Fruit fly (Drosophila melanogaster) whole organism, embryonic: ENCODE data around the gene CG16734.
A peak's percentile ranks its signal among the peaks of the same experiment; 100 is the strongest.

Source experiments
- Abd-B ChIP-seq: fragments of 200-800 bp; sonication (Bioruptor generic); optimal IDR thresholded peaks from 2 replicates; lab custom pipeline; 2018; ENCODE audit warnings: missing biosample characterization, mild to moderate bottlenecking, missing genetic modification characterization, moderate library complexity
- Atf3 ChIP-seq: fragments of 200-800 bp; sonication (Bioruptor generic); optimal IDR thresholded peaks from 3 replicates; lab custom pipeline; 2016; ENCODE audit warnings: missing biosample characterization, missing genetic modification characterization
- CG11504 ChIP-seq: fragments of 200-800 bp; sonication (Bioruptor generic); optimal IDR thresholded peaks from 3 replicates; lab custom pipeline; 2019; ENCODE audit warnings: missing biosample characterization, mild to moderate bottlenecking, missing genetic modification characterization, moderate library complexity
- CG11696 ChIP-seq: fragments of 200-800 bp; sonication (Bioruptor generic); IDR thresholded peaks from 2 replicates; pipeline ENCODE4 v1.3.6; 2022; ENCODE audit warnings: missing biosample characterization, missing genetic modification characterization
- CG12219 ChIP-seq: fragments of 200-800 bp; sonication (Bioruptor generic); optimal IDR thresholded peaks from 3 replicates; lab custom pipeline; 2018; ENCODE audit warnings: missing biosample characterization, mild to moderate bottlenecking, missing genetic modification characterization
- CG13424 ChIP-seq: fragments of 200-800 bp; sonication (Bioruptor generic); optimal IDR thresholded peaks from 2 replicates; lab custom pipeline; 2019; ENCODE audit warnings: missing biosample characterization, mild to moderate bottlenecking, missing genetic modification characterization, moderate library complexity
- CG14014 ChIP-seq: fragments of 200-800 bp; sonication (Bioruptor generic); IDR thresholded peaks from 2 replicates; pipeline ENCODE4 v1.3.6; 2022; ENCODE audit warnings: missing biosample characterization, missing genetic modification characterization
- CG14860 ChIP-seq: fragments of 200-800 bp; sonication (Bioruptor generic); IDR thresholded peaks from 3 replicates; pipeline ENCODE4 v1.3.6; 2022; ENCODE audit warnings: missing biosample characterization, missing genetic modification characterization; ENCODE audit not compliant: partially characterized antibody
- CG15269 ChIP-seq: fragments of 200-800 bp; sonication (Bioruptor generic); optimal IDR thresholded peaks from 2 replicates; lab custom pipeline; 2018; ENCODE audit warnings: missing biosample characterization, mild to moderate bottlenecking, missing genetic modification characterization, moderate library complexity
- CG17361 ChIP-seq: fragments of 200-800 bp; sonication (Bioruptor generic); IDR thresholded peaks from 3 replicates; pipeline ENCODE4 v1.3.6; 2022; ENCODE audit warnings: missing biosample characterization, missing genetic modification characterization
- CG17568 ChIP-seq: fragments of 200-800 bp; sonication (Bioruptor generic); optimal IDR thresholded peaks from 2 replicates; lab custom pipeline; 2018; ENCODE audit warnings: missing biosample characterization, mild to moderate bottlenecking, missing genetic modification characterization, moderate library complexity
- CG18476 ChIP-seq: fragments of 200-800 bp; sonication (Bioruptor generic); optimal IDR thresholded peaks from 2 replicates; lab custom pipeline; 2016; ENCODE audit warnings: missing biosample characterization, mild to moderate bottlenecking, missing genetic modification characterization
- CG18599 ChIP-seq: fragments of 200-800 bp; sonication (Bioruptor generic); optimal IDR thresholded peaks from 3 replicates; lab custom pipeline; 2017; ENCODE audit warnings: missing biosample characterization, missing genetic modification characterization, mild to moderate bottlenecking, moderate library complexity, missing genetic modification reagents
- CG2199 ChIP-seq: fragments of 200-800 bp; sonication (Bioruptor generic); IDR thresholded peaks from 3 replicates; pipeline ENCODE4 v1.3.6; 2022; ENCODE audit warnings: missing biosample characterization, missing genetic modification characterization
- CG2678 ChIP-seq: fragments of 200-800 bp; sonication (Bioruptor generic); optimal IDR thresholded peaks from 3 replicates; lab custom pipeline; 2019; ENCODE audit warnings: missing biosample characterization, mild to moderate bottlenecking, missing genetic modification characterization, moderate library complexity
- CG30403 ChIP-seq: fragments of 200-800 bp; sonication (Bioruptor generic); optimal IDR thresholded peaks from 3 replicates; lab custom pipeline; 2016; ENCODE audit warnings: missing biosample characterization, missing genetic modification characterization
- CG30431 ChIP-seq: fragments of 200-800 bp; sonication (Bioruptor generic); optimal IDR thresholded peaks from 2 replicates; lab custom pipeline; 2017; ENCODE audit warnings: missing biosample characterization, missing genetic modification characterization
- CG31365 ChIP-seq: fragments of 200-800 bp; sonication (Bioruptor generic); optimal IDR thresholded peaks from 2 replicates; lab custom pipeline; 2018; ENCODE audit warnings: missing biosample characterization, mild to moderate bottlenecking, missing genetic modification characterization
- CG3163 ChIP-seq: fragments of 200-800 bp; sonication (Bioruptor generic); optimal IDR thresholded peaks from 3 replicates; lab custom pipeline; 2016; ENCODE audit warnings: missing biosample characterization, missing genetic modification characterization
- CG3847 ChIP-seq: fragments of 200-800 bp; sonication (Bioruptor generic); IDR thresholded peaks from 2 replicates; pipeline ENCODE4 v1.3.6; 2022; ENCODE audit warnings: missing biosample characterization, missing genetic modification characterization
- CG3995 ChIP-seq: fragments of 200-800 bp; sonication (Bioruptor generic); optimal IDR thresholded peaks from 3 replicates; lab custom pipeline; 2016; ENCODE audit warnings: missing biosample characterization, missing genetic modification characterization
- CG4404 ChIP-seq: fragments of 200-800 bp; sonication (Bioruptor generic); IDR thresholded peaks from 2 replicates; pipeline ENCODE4 v1.3.6; 2022; ENCODE audit warnings: missing biosample characterization, missing genetic modification characterization
- CG4730 ChIP-seq: fragments of 200-800 bp; sonication (Bioruptor generic); IDR thresholded peaks from 2 replicates; pipeline ENCODE4 v1.3.6; 2022; ENCODE audit warnings: missing biosample characterization, missing genetic modification characterization
- CG6689 ChIP-seq: fragments of 200-800 bp; sonication (Bioruptor generic); IDR thresholded peaks from 2 replicates; pipeline ENCODE4 v1.3.6; 2022; ENCODE audit warnings: missing biosample characterization, missing genetic modification characterization
- CG7357 ChIP-seq: fragments of 200-800 bp; sonication (Bioruptor generic); IDR thresholded peaks from 3 replicates; pipeline ENCODE4 v1.3.6; 2022; ENCODE audit warnings: missing biosample characterization, missing genetic modification characterization
- Camta ChIP-seq: fragments of 200-800 bp; sonication (Bioruptor generic); optimal IDR thresholded peaks from 2 replicates; lab custom pipeline; 2016; ENCODE audit warnings: missing biosample characterization, missing genetic modification characterization
- Drgx ChIP-seq: fragments of 200-800 bp; sonication (Bioruptor generic); IDR thresholded peaks from 2 replicates; pipeline ENCODE4 v1.3.6; 2022; ENCODE audit warnings: missing biosample characterization, missing genetic modification characterization
- ERR ChIP-seq: fragments of 200-800 bp; sonication (Bioruptor generic); optimal IDR thresholded peaks from 2 replicates; lab custom pipeline; 2016; ENCODE audit warnings: missing biosample characterization, missing genetic modification characterization
- HLH54F ChIP-seq: fragments of 200-800 bp; sonication (Bioruptor generic); optimal IDR thresholded peaks from 3 replicates; lab custom pipeline; 2016; ENCODE audit warnings: missing biosample characterization, missing genetic modification characterization
- Hmx ChIP-seq: fragments of 200-800 bp; sonication (Bioruptor generic); optimal IDR thresholded peaks from 2 replicates; lab custom pipeline; 2016; ENCODE audit warnings: missing biosample characterization, missing genetic modification characterization
- Hr78 ChIP-seq, 2 experiments: fragments of 200-800 bp in 1 of 2; fragments of >200 bp in 1 of 2; sonication (Bioruptor generic) in 1 of 2; optimal IDR thresholded peaks; 2 replicates each; lab custom pipeline; 2017 to 2019; ENCODE audit warnings: missing biosample characterization in 2 of 2, missing genetic modification characterization in 2 of 2, mild to moderate bottlenecking in 1 of 2, moderate library complexity in 1 of 2
- Jarid2 ChIP-seq: fragments of 200-800 bp; sonication (Bioruptor generic); optimal IDR thresholded peaks from 3 replicates; lab custom pipeline; 2017; ENCODE audit warnings: mild to moderate bottlenecking, missing biosample characterization, missing genetic modification reagents, missing genetic modification characterization
- Optix ChIP-seq: fragments of 200-800 bp; sonication (Bioruptor generic); IDR thresholded peaks from 3 replicates; pipeline ENCODE4 v1.3.6; 2022; ENCODE audit warnings: missing biosample characterization, missing genetic modification characterization
- Rx ChIP-seq: fragments of 200-800 bp; sonication (Bioruptor generic); IDR thresholded peaks from 2 replicates; pipeline ENCODE4 v1.3.6; 2022; ENCODE audit warnings: missing biosample characterization, missing genetic modification characterization
- Tbp ChIP-seq: fragments of >200 bp; optimal IDR thresholded peaks from 2 replicates; lab custom pipeline; 2018; ENCODE audit warnings: missing biosample characterization, missing genetic modification characterization
- Xbp1 ChIP-seq: fragments of 200-800 bp; sonication (Bioruptor generic); optimal IDR thresholded peaks from 3 replicates; lab custom pipeline; 2016; ENCODE audit warnings: missing biosample characterization, mild to moderate bottlenecking, missing genetic modification characterization
- aop ChIP-seq: fragments of 200-800 bp; sonication (Bioruptor generic); IDR thresholded peaks from 2 replicates; pipeline ENCODE4 v1.3.6; 2022; ENCODE audit warnings: missing biosample characterization, missing genetic modification characterization
- bbx ChIP-seq: fragments of 200-800 bp; sonication (Bioruptor generic); IDR thresholded peaks from 2 replicates; pipeline ENCODE4 v1.3.6; 2022; ENCODE audit warnings: missing biosample characterization, missing genetic modification characterization; ENCODE audit not compliant: partially characterized antibody
- cad ChIP-seq: fragments of >200 bp; optimal IDR thresholded peaks from 2 replicates; lab custom pipeline; 2017; ENCODE audit warnings: missing biosample characterization, missing genetic modification characterization
- caup ChIP-seq: fragments of 200-800 bp; sonication (Bioruptor generic); optimal IDR thresholded peaks from 3 replicates; lab custom pipeline; 2017; ENCODE audit warnings: missing biosample characterization, mild to moderate bottlenecking, missing genetic modification characterization, moderate library complexity; ENCODE audit not compliant: severe bottlenecking
- crc ChIP-seq: fragments of 200-800 bp; sonication (Bioruptor generic); optimal IDR thresholded peaks from 2 replicates; lab custom pipeline; 2016; ENCODE audit warnings: missing biosample characterization, missing genetic modification characterization
- gro ChIP-seq: fragments of 200-800 bp; sonication (Bioruptor generic); optimal IDR thresholded peaks from 2 replicates; lab custom pipeline; 2016; ENCODE audit warnings: missing biosample characterization, missing genetic modification characterization
- inv ChIP-seq: fragments of 200-800 bp; sonication (Bioruptor generic); IDR thresholded peaks from 2 replicates; pipeline ENCODE4 v1.3.6; 2022; ENCODE audit warnings: missing biosample characterization, missing genetic modification characterization; ENCODE audit not compliant: partially characterized antibody
- kah ChIP-seq: fragments of 200-800 bp; sonication (Bioruptor generic); optimal IDR thresholded peaks from 2 replicates; lab custom pipeline; 2018; ENCODE audit warnings: missing biosample characterization, mild to moderate bottlenecking, missing genetic modification characterization
- lbe ChIP-seq: fragments of 200-800 bp; sonication (Bioruptor generic); optimal IDR thresholded peaks from 2 replicates; lab custom pipeline; 2016; ENCODE audit warnings: missing biosample characterization, mild to moderate bottlenecking, missing genetic modification characterization
- nerfin-1 ChIP-seq: fragments of 200-800 bp; sonication (Bioruptor generic); optimal IDR thresholded peaks from 3 replicates; lab custom pipeline; 2019; ENCODE audit warnings: missing biosample characterization, mild to moderate bottlenecking, missing genetic modification characterization, moderate library complexity
- pita ChIP-seq: fragments of 200-800 bp; sonication (Bioruptor generic); optimal IDR thresholded peaks from 2 replicates; lab custom pipeline; 2017; ENCODE audit warnings: missing biosample characterization, mild to moderate bottlenecking, missing genetic modification characterization
- pnt ChIP-seq: fragments of 200-800 bp; sonication (Bioruptor generic); optimal IDR thresholded peaks from 3 replicates; lab custom pipeline; 2016; ENCODE audit warnings: missing biosample characterization, missing genetic modification characterization
- pum ChIP-seq: fragments of 200-800 bp; sonication (Bioruptor generic); optimal IDR thresholded peaks from 2 replicates; lab custom pipeline; 2016; ENCODE audit warnings: missing biosample characterization, missing genetic modification characterization
- sob ChIP-seq: fragments of 200-800 bp; sonication (Bioruptor generic); IDR thresholded peaks from 2 replicates; pipeline ENCODE4 v1.3.6; 2022; ENCODE audit warnings: missing biosample characterization, missing genetic modification characterization
- tin ChIP-seq: fragments of 200-800 bp; sonication (Bioruptor generic); optimal IDR thresholded peaks from 3 replicates; lab custom pipeline; 2016; ENCODE audit warnings: missing biosample characterization, missing genetic modification characterization

CG16734 gene

DNA sequence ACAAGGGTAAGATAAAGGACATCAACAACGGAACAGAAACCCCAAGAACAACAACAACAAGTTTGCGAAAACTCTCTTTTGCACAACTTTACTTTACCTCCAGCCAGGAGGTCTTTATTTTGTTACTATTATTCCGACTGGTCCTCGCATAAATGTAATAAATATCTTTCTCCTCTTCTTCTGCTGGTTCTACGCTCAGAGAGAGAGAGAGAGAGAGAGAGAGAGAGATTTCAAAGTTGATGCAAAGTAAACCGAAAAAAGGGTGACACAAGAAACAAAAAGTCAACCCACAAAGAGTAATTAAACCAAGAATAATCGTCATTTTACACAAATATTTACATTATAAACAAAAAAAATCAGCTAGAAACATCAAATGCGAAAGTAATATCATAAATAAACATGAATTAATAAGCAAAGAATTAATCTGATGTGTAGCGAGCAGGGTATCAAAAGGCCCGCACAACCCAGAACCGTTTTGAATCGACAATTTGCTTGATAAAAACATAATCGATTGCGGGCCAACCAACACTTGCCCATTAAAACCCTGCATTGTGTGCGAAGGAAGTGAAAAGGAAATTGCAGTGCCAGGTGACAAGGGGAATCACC, 24.8 kb upstream of the CG16734 start (continued):
- TF ChIP-seq kah = no peak
- TF ChIP-seq CG11696 (GFP tag; lab: Robert Waterston, UW) = no peak
- TF ChIP-seq pita (GFP tag; lab: Kevin White, UChicago) = no peak
- no peak for TF ChIP-seq Xbp1
- no peak for TF ChIP-seq CG4404 (GFP tag; lab: Robert Waterston, UW)
- TF ChIP-seq caup (GFP tag; lab: Kevin White, UChicago) = no peak
- TF ChIP-seq aop (GFP tag; lab: Robert Waterston, UW) = no peak
- no peak for TF ChIP-seq CG14014 (GFP tag; lab: Robert Waterston, UW)
- TF ChIP-seq CG13424 (tag; lab: Kevin White, UChicago) = no peak
- TF ChIP-seq Camta = no peak
- TF ChIP-seq CG31365 (tag; lab: Kevin White, UChicago) = no peak
- no peak for TF ChIP-seq CG3163
- TF ChIP-seq lbe (GFP tag; lab: Kevin White, UChicago) = no peak
- 0 out of 2 replicates have a peak, but pooled peaks have one; percentile 36 for TF ChIP-seq CG6689 (GFP tag; lab: Robert Waterston, UW)
- no peak for TF ChIP-seq nerfin-1
- TF ChIP-seq Rx (GFP tag; lab: Robert Waterston, UW) = no peak
- TF ChIP-seq Drgx (GFP tag; lab: Robert Waterston, UW) = peak; percentile 37
- TF ChIP-seq tin = peak; percentile 5
- no peak for TF ChIP-seq Hmx (GFP tag; lab: Kevin White, UChicago)
- no peak for TF ChIP-seq Jarid2 (GFP tag; lab: Kevin White, UChicago)
- no peak for TF ChIP-seq pnt
- no peak for TF ChIP-seq CG14860
- no peak for TF ChIP-seq bbx (GFP tag; lab: Robert Waterston, UW)
- no peak for TF ChIP-seq CG4730 (GFP tag; lab: Robert Waterston, UW)
- TF ChIP-seq ERR (GFP tag; lab: Kevin White, UChicago) = no peak
- no peak for TF ChIP-seq Atf3 (GFP tag; lab: Kevin White, UChicago)
- peak; percentile 35 for TF ChIP-seq CG2678 (tag; lab: Kevin White, UChicago)
- no peak for TF ChIP-seq CG18476 (GFP tag; lab: Kevin White, UChicago)
- TF ChIP-seq CG30431 = no peak
- TF ChIP-seq Hr78 (GFP tag; optimal IDR thresholded peaks at IDR 0.05; lab: Kevin White, UChicago) = no peak
- TF ChIP-seq CG2199 (GFP tag; lab: Robert Waterston, UW) = no peak
- peak; percentile 43 for TF ChIP-seq CG11504 (tag; lab: Kevin White, UChicago)
- TF ChIP-seq CG12219 = peak; percentile 19
- TF ChIP-seq CG15269 = no peak
- TF ChIP-seq cad (GFP tag; lab: Kevin White, UChicago) = no peak
- no peak for TF ChIP-seq CG3847 (GFP tag; lab: Robert Waterston, UW)
- TF ChIP-seq pum (GFP tag; lab: Kevin White, UChicago) = peak; percentile 2
- no peak for TF ChIP-seq CG7357 (GFP tag; lab: Robert Waterston, UW)
- no peak for TF ChIP-seq inv (GFP tag; lab: Robert Waterston, UW)
- TF ChIP-seq Optix (GFP tag; lab: Robert Waterston, UW) = no peak
- peak; percentile 24 for TF ChIP-seq CG17568 (GFP tag; lab: Kevin White, UChicago)
- no peak for TF ChIP-seq HLH54F (GFP tag; lab: Kevin White, UChicago)
- no peak for TF ChIP-seq gro (GFP tag; lab: Kevin White, UChicago)
- TF ChIP-seq CG30403 (GFP tag; lab: Kevin White, UChicago) = peak; percentile 27
- no peak for TF ChIP-seq Tbp
- no peak for TF ChIP-seq sob (GFP tag; lab: Robert Waterston, UW)
- TF ChIP-seq CG17361 (GFP tag; lab: Robert Waterston, UW) = 0 out of 3 replicates have a peak, but pooled peaks have one; percentile 10
- TF ChIP-seq CG3995 = no peak
- no peak for TF ChIP-seq Abd-B (GFP tag; lab: Kevin White, UChicago)
- peak; percentile 7 for TF ChIP-seq CG18599
- TF ChIP-seq crc (GFP tag; lab: Kevin White, UChicago) = no peak
